Worm (Caenorhabditis elegans) whole organism, L3 larva: ENCODE data around the gene F20H11.1.

Experiments
- R02D3.7 ChIP-seq: fragments of 150-350 bp; optimal IDR thresholded peaks from 2 replicates; lab custom pipeline; 2014; ENCODE audit warnings: missing biosample characterization, missing genetic modification characterization
- ZK546.5 ChIP-seq: sonication (generic microtip); optimal IDR thresholded peaks from 2 replicates; lab custom pipeline; 2017; ENCODE audit warnings: missing biosample characterization, missing genetic modification characterization
- aly-2 ChIP-seq: fragments of 150-350 bp; optimal IDR thresholded peaks from 2 replicates; lab custom pipeline; 2014; ENCODE audit warnings: missing biosample characterization, missing genetic modification characterization
- ama-1 ChIP-seq: fragments of 150-350 bp; optimal IDR thresholded peaks from 2 replicates; lab custom pipeline; 2018
- ceh-16 ChIP-seq: sonication (generic microtip); optimal IDR thresholded peaks from 2 replicates; lab custom pipeline; 2017; ENCODE audit warnings: missing biosample characterization, missing genetic modification characterization
- ceh-28 ChIP-seq: fragments of 150-350 bp; optimal IDR thresholded peaks from 2 replicates; lab custom pipeline; 2014; ENCODE audit warnings: missing biosample characterization, missing genetic modification reagents, missing genetic modification characterization
- ceh-82 ChIP-seq: fragments of 150-350 bp; optimal IDR thresholded peaks from 2 replicates; lab custom pipeline; 2014; ENCODE audit warnings: missing biosample characterization, missing genetic modification characterization
- ceh-9 ChIP-seq: sonication (generic microtip); optimal IDR thresholded peaks from 2 replicates; lab custom pipeline; 2018; ENCODE audit warnings: missing biosample characterization, missing genetic modification characterization
- daf-12 ChIP-seq: fragments of 150-350 bp; optimal IDR thresholded peaks from 2 replicates; lab custom pipeline; 2014; ENCODE audit warnings: missing biosample characterization, missing genetic modification reagents, missing genetic modification characterization
- egl-27 ChIP-seq: sonication (generic microtip); optimal IDR thresholded peaks from 4 replicates; lab custom pipeline; 2017; ENCODE audit warnings: missing biosample characterization, missing genetic modification reagents, missing genetic modification characterization
- egl-5 ChIP-seq: fragments of 150-350 bp; optimal IDR thresholded peaks from 2 replicates; lab custom pipeline; 2017; ENCODE audit warnings: missing biosample characterization, missing genetic modification reagents, missing genetic modification characterization, inconsistent platforms
- elt-1 ChIP-seq: fragments of 150-350 bp; optimal IDR thresholded peaks from 2 replicates; lab custom pipeline; 2014; ENCODE audit warnings: missing biosample characterization, missing genetic modification characterization
- elt-2 ChIP-seq: sonication (generic microtip); optimal IDR thresholded peaks from 2 replicates; lab custom pipeline; 2016; ENCODE audit warnings: missing genetic modification reagents, mild to moderate bottlenecking, missing genetic modification characterization, missing compliant biosample characterization
- elt-3 ChIP-seq, 3 experiments: fragments of 150-350 bp in 1 of 3; sonication (generic microtip) in 2 of 3; optimal IDR thresholded peaks; 2 replicates in 2 of 3; 4 replicates in 1 of 3; lab custom pipeline; 2014 to 2017; ENCODE audit warnings: missing biosample characterization in 3 of 3, missing genetic modification characterization in 3 of 3
- eor-1 ChIP-seq, 2 experiments: fragments of 150-350 bp; optimal IDR thresholded peaks; 2 replicates each; lab custom pipeline; 2014 to 2018; ENCODE audit warnings: missing biosample characterization in 2 of 2, missing genetic modification characterization in 2 of 2
- fkh-10 ChIP-seq: sonication (generic microtip); optimal IDR thresholded peaks from 2 replicates; lab custom pipeline; 2017; ENCODE audit warnings: missing biosample characterization, missing genetic modification reagents, missing genetic modification characterization
- fkh-2 ChIP-seq: fragments of 150-350 bp; optimal IDR thresholded peaks from 2 replicates; lab custom pipeline; 2014; ENCODE audit warnings: missing biosample characterization, missing genetic modification reagents, missing genetic modification characterization
- fos-1 ChIP-seq: fragments of 150-350 bp; optimal IDR thresholded peaks from 2 replicates; lab custom pipeline; 2014; ENCODE audit warnings: missing biosample characterization, missing genetic modification characterization
- hmg-11 ChIP-seq: sonication (generic microtip); optimal IDR thresholded peaks from 2 replicates; lab custom pipeline; 2016; ENCODE audit warnings: missing genetic modification characterization, missing compliant biosample characterization
- jun-1 ChIP-seq: fragments of 150-350 bp; optimal IDR thresholded peaks from 2 replicates; lab custom pipeline; 2014; ENCODE audit warnings: missing biosample characterization, missing genetic modification reagents, missing genetic modification characterization
- lin-15B ChIP-seq: fragments of 150-350 bp; optimal IDR thresholded peaks from 2 replicates; lab custom pipeline; 2014; ENCODE audit warnings: missing biosample characterization, missing genetic modification characterization
- lin-39 ChIP-seq: fragments of 150-350 bp; optimal IDR thresholded peaks from 2 replicates; lab custom pipeline; 2018; ENCODE audit warnings: missing biosample characterization, missing genetic modification reagents, missing genetic modification characterization
- lsy-12 ChIP-seq: sonication (generic microtip); optimal IDR thresholded peaks from 2 replicates; lab custom pipeline; 2016; ENCODE audit warnings: mild to moderate bottlenecking, missing genetic modification characterization, missing compliant biosample characterization
- mdl-1 ChIP-seq: fragments of 150-350 bp; optimal IDR thresholded peaks from 2 replicates; lab custom pipeline; 2014; ENCODE audit warnings: missing biosample characterization, missing genetic modification characterization
- mml-1 ChIP-seq: fragments of 150-350 bp; sonication (generic microtip); optimal IDR thresholded peaks from 3 replicates; lab custom pipeline; 2014; ENCODE audit warnings: missing biosample characterization, missing genetic modification characterization
- nfya-1 ChIP-seq: sonication (generic microtip); optimal IDR thresholded peaks from 2 replicates; lab custom pipeline; 2017; ENCODE audit warnings: missing genetic modification characterization, mild to moderate bottlenecking, missing compliant biosample characterization, antibody characterized with exemption, moderate library complexity; ENCODE audit not compliant: insufficient read depth
- nhr-11 ChIP-seq: fragments of 150-350 bp; optimal IDR thresholded peaks from 2 replicates; lab custom pipeline; 2014; ENCODE audit warnings: missing biosample characterization, missing genetic modification characterization
- nhr-12 ChIP-seq: fragments of 150-350 bp; optimal IDR thresholded peaks from 2 replicates; lab custom pipeline; 2014; ENCODE audit warnings: missing biosample characterization, missing genetic modification characterization
- nhr-23 ChIP-seq: fragments of 150-350 bp; optimal IDR thresholded peaks from 2 replicates; lab custom pipeline; 2014; ENCODE audit warnings: missing biosample characterization, missing genetic modification reagents, missing genetic modification characterization
- nhr-237 ChIP-seq: fragments of 150-350 bp; optimal IDR thresholded peaks from 2 replicates; lab custom pipeline; 2014; ENCODE audit warnings: missing biosample characterization, missing genetic modification characterization
- nhr-25 ChIP-seq: sonication (generic microtip); optimal IDR thresholded peaks from 2 replicates; lab custom pipeline; 2017; ENCODE audit warnings: missing biosample characterization, missing genetic modification characterization
- nhr-28 ChIP-seq: fragments of 150-350 bp; optimal IDR thresholded peaks from 2 replicates; lab custom pipeline; 2014; ENCODE audit warnings: missing biosample characterization, missing genetic modification characterization
- nhr-43 ChIP-seq: sonication (generic microtip); optimal IDR thresholded peaks from 2 replicates; lab custom pipeline; 2016; ENCODE audit warnings: mild to moderate bottlenecking, missing genetic modification characterization, missing compliant biosample characterization; ENCODE audit not compliant: poor library complexity, severe bottlenecking
- nhr-67 ChIP-seq: fragments of 150-350 bp; optimal IDR thresholded peaks from 2 replicates; lab custom pipeline; 2014; ENCODE audit warnings: missing biosample characterization, missing genetic modification characterization
- nhr-76 ChIP-seq: fragments of 150-350 bp; sonication (generic microtip); optimal IDR thresholded peaks from 5 replicates; lab custom pipeline; 2014; ENCODE audit warnings: missing biosample characterization, missing genetic modification characterization
- nhr-77 ChIP-seq: fragments of 150-350 bp; optimal IDR thresholded peaks from 2 replicates; lab custom pipeline; 2014; ENCODE audit warnings: missing biosample characterization, missing genetic modification characterization
- pha-4 ChIP-seq: fragments of 150-350 bp; optimal IDR thresholded peaks from 2 replicates; lab custom pipeline; 2014; ENCODE audit warnings: missing biosample characterization, missing genetic modification reagents, missing genetic modification characterization
- pqm-1 ChIP-seq: fragments of 150-350 bp; optimal IDR thresholded peaks from 2 replicates; lab custom pipeline; 2017; ENCODE audit warnings: missing biosample characterization, missing genetic modification characterization, inconsistent platforms
- sea-2 ChIP-seq: fragments of 150-350 bp; sonication (generic microtip); optimal IDR thresholded peaks from 4 replicates; lab custom pipeline; 2014; ENCODE audit warnings: missing biosample characterization, missing genetic modification reagents, missing genetic modification characterization
- skn-1 ChIP-seq: fragments of 150-350 bp; optimal IDR thresholded peaks from 2 replicates; lab custom pipeline; 2014; ENCODE audit warnings: missing biosample characterization, missing genetic modification characterization
- snpc-4 ChIP-seq: fragments of 150-350 bp; optimal IDR thresholded peaks from 2 replicates; lab custom pipeline; 2014; ENCODE audit warnings: missing biosample characterization, missing genetic modification characterization
- tbx-2 ChIP-seq: sonication (generic microtip); optimal IDR thresholded peaks from 2 replicates; lab custom pipeline; 2016; ENCODE audit warnings: mild to moderate bottlenecking, missing genetic modification characterization, missing compliant biosample characterization
- unc-39 ChIP-seq: sonication (generic microtip); optimal IDR thresholded peaks from 4 replicates; lab custom pipeline; 2017; ENCODE audit warnings: missing biosample characterization, missing genetic modification characterization
- unc-62 ChIP-seq: fragments of 150-350 bp; sonication (generic microtip); optimal IDR thresholded peaks from 4 replicates; lab custom pipeline; 2014; ENCODE audit warnings: missing biosample characterization, missing genetic modification reagents, missing genetic modification characterization
- zag-1 ChIP-seq: fragments of 150-350 bp; optimal IDR thresholded peaks from 2 replicates; lab custom pipeline; 2014; ENCODE audit warnings: missing biosample characterization, missing genetic modification characterization
- ztf-11 ChIP-seq: fragments of 150-350 bp; optimal IDR thresholded peaks from 2 replicates; lab custom pipeline; 2014; ENCODE audit warnings: missing biosample characterization, missing genetic modification characterization
- ztf-4 ChIP-seq: fragments of 150-350 bp; optimal IDR thresholded peaks from 2 replicates; lab custom pipeline; 2014; ENCODE audit warnings: missing biosample characterization, missing genetic modification characterization

The F20H11.1 gene

DNA sequence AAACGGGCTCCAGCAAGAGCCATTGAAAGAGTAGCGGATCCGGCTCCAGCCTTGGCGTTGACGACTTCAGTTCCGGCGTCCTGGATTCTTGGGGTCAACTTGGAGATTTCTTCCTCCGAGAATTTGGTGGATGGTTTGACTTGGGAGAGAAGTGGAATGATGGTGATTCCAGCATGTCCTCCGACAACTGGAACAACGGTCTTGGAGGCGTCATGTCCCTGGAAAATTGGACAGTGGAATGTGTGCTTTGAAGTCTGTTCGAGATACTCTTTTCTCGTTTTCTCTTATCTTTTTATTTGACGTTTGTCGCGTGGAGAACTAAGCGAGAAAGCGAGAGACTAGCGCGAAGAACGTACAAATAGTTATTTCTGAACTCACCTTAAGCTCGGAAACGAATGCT is 15.1 kb upstream of the F20H11.1 start:
- TF ChIP-seq ama-1 (lab: Kevin White, UChicago) (peak; percentile 45), sea-2 (GFP tag; lab: Kevin White, UChicago) (no peak), elt-2 (tag; lab: Kevin White, UChicago) (peak; percentile 28)

DNA sequence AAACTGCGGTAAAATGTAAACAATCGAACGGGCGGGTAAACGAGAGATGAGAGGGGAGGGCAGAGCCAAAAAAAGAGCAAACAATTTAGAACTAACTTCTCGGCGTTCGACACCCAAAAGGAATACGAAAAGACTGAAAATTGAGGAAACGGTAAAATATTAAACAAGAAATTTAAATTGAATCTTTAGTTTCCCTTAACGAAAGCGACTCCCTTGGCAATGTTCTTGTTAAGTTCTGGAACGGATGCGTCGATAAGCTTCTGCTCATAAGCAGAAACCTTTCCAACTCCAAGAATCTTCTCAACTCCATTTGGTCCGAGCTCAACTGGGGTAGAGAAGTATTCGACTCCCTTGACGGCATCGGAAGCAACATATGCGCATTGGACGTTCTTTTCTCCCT is 14.7 kb upstream of the F20H11.1 start:
- TF ChIP-seq pha-4 (peak; percentile 64), tbx-2 (tag; lab: Kevin White, UChicago) (no peak)

DNA sequence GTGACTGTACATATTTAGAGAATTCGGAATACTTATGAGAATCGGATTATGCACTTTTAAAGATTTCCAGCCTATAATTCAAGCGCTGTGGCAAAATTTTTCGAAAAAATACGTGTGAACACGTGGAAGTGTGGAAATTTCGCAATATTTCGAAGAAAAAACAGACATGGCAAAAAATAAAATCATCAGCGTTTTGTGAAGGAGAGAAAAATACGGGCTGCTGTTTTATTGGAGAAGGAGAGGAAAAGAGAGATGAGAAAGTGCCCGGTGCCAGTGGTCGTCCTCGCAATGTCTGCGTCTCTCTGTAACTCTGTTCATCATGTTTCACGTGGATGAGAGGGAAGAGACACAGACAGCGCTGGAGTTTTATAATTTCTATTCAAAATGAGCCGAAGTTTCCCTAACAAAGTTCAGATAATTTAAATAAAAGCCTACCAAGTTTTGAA is 14.1 kb upstream of the F20H11.1 start:
- TF ChIP-seq lin-15B (tag; lab: Kevin White, UChicago) (peak; percentile 57), nhr-76 (tag; lab: Kevin White, UChicago) (no peak), ztf-4 (tag; lab: Kevin White, UChicago) (peak; percentile 56), ztf-11 (tag; lab: Kevin White, UChicago) (no peak), nhr-11 (tag; lab: Kevin White, UChicago) (no peak), skn-1 (tag; lab: Kevin White, UChicago) (peak; percentile 49), nhr-237 (tag; lab: Kevin White, UChicago) (no peak), elt-3 (tag; optimal IDR thresholded peaks at IDR 0.05; lab: Kevin White, UChicago) (no peak), unc-39 (tag; lab: Kevin White, UChicago) (no peak), ama-1 (lab: Kevin White, UChicago) (peak; percentile 95), ZK546.5 (tag; lab: Kevin White, UChicago) (no peak), nhr-23 (tag; lab: Kevin White, UChicago) (peak; percentile 51), nhr-12 (tag; lab: Kevin White, UChicago) (no peak), jun-1 (no peak), aly-2 (no peak), lin-39 (tag; lab: Kevin White, UChicago) (peak; percentile 68), nhr-28 (no peak), fos-1 (tag; lab: Kevin White, UChicago) (peak; percentile 59), ceh-28 (peak; percentile 30), pha-4 (no peak), mdl-1 (tag; lab: Kevin White, UChicago) (peak; percentile 68), daf-12 (tag; lab: Kevin White, UChicago) (no peak), nhr-25 (tag; lab: Kevin White, UChicago) (peak; percentile 72), sea-2 (GFP tag; lab: Kevin White, UChicago) (no peak), R02D3.7 (tag; lab: Kevin White, UChicago) (peak; percentile 52), snpc-4 (tag; lab: Kevin White, UChicago) (peak; percentile 5), mml-1 (tag; lab: Kevin White, UChicago) (no peak), egl-27 (no peak), tbx-2 (tag; lab: Kevin White, UChicago) (peak; percentile 7), elt-1 (tag; lab: Kevin White, UChicago) (no peak), ceh-16 (tag; lab: Kevin White, UChicago) (no peak), elt-2 (tag; lab: Kevin White, UChicago) (peak; percentile 60), nhr-77 (tag; lab: Kevin White, UChicago) (peak; percentile 31), nhr-67 (no peak), unc-62 (GFP tag; lab: Kevin White, UChicago) (peak; percentile 30), ceh-9 (no peak), nhr-43 (tag; lab: Kevin White, UChicago) (peak; percentile 60), fkh-2 (no peak), lsy-12 (tag; lab: Kevin White, UChicago) (peak; percentile 74), zag-1 (no peak), eor-1 (tag; optimal IDR thresholded peaks at IDR 0.05; lab: Kevin White, UChicago) (no peak), ceh-82 (tag; lab: Kevin White, UChicago) (no peak), hmg-11 (peak; percentile 69), pqm-1 (tag; lab: Kevin White, UChicago) (peak; percentile 8), nfya-1 (tag; lab: Kevin White, UChicago) (peak; percentile 86), egl-5 (tag; lab: Kevin White, UChicago) (no peak), fkh-10 (GFP tag; lab: Kevin White, UChicago) (no peak)
